Worm (Caenorhabditis elegans) whole organism, L1 larva: Measurements from ENCODE around the gene amt-4.

ENCODE experiments used
- blmp-1 ChIP-seq: fragments of 150-350 bp; optimal IDR thresholded peaks from 2 replicates; lab custom pipeline; 2014; ENCODE audit warnings: missing biosample characterization, missing genetic modification characterization
- nhr-28 ChIP-seq: fragments of 150-350 bp; optimal IDR thresholded peaks from 2 replicates; lab custom pipeline; 2014; ENCODE audit warnings: missing biosample characterization, missing genetic modification characterization

- TF ChIP-seq blmp-1 (tag; lab: Kevin White, UChicago) (no peak), nhr-28 (no peak)
These were observed 12.8 kb downstream of the amt-4 start, which contains the start of gene C05E11.3 for ce11 chrX:4577941-4578340.
